Fruit fly (Drosophila melanogaster) whole organism, adult: ENCODE results near the gene HGTX.

Experiments
- CG14711 ChIP-seq: fragments of 200-800 bp; sonication (Bioruptor generic); optimal IDR thresholded peaks from 2 replicates; lab custom pipeline; 2018; ENCODE audit warnings: missing biosample characterization, mild to moderate bottlenecking, missing genetic modification characterization, moderate library complexity
- CG5204 ChIP-seq: fragments of 200-800 bp; sonication (Bioruptor generic); optimal IDR thresholded peaks from 2 replicates; lab custom pipeline; 2016; ENCODE audit warnings: missing biosample characterization, missing genetic modification characterization
- CG7045 ChIP-seq: fragments of 200-800 bp; sonication (Bioruptor generic); optimal IDR thresholded peaks from 2 replicates; lab custom pipeline; 2017; ENCODE audit warnings: missing biosample characterization, mild to moderate bottlenecking, missing genetic modification characterization
- CG7101 ChIP-seq: fragments of 200-800 bp; sonication (Bioruptor generic); optimal IDR thresholded peaks from 2 replicates; lab custom pipeline; 2018; ENCODE audit warnings: missing biosample characterization, mild to moderate bottlenecking, missing genetic modification characterization, moderate library complexity
- Clk ChIP-seq: fragments of 200-800 bp; sonication (Bioruptor generic); optimal IDR thresholded peaks from 2 replicates; lab custom pipeline; 2017; ENCODE audit warnings: missing biosample characterization, missing genetic modification characterization
- Crg-1 ChIP-seq: fragments of 200-800 bp; sonication (Bioruptor generic); optimal IDR thresholded peaks from 2 replicates; lab custom pipeline; 2016; ENCODE audit warnings: missing biosample characterization, missing genetic modification characterization
- Mnt ChIP-seq: fragments of 200-800 bp; sonication (Bioruptor generic); optimal IDR thresholded peaks from 2 replicates; lab custom pipeline; 2016; ENCODE audit warnings: missing biosample characterization, mild to moderate bottlenecking, missing genetic modification characterization
- bab1 ChIP-seq: fragments of 200-800 bp; sonication (Bioruptor generic); optimal IDR thresholded peaks from 3 replicates; lab custom pipeline; 2019; ENCODE audit warnings: missing biosample characterization, mild to moderate bottlenecking, missing genetic modification characterization, moderate library complexity
- cnc ChIP-seq, 2 experiments: fragments of >200 bp; optimal IDR thresholded peaks; 2 replicates each; lab custom pipeline; 2017
- kay ChIP-seq: fragments of 200-800 bp; sonication (Bioruptor generic); peaks from one replicate; lab custom pipeline; 2016; ENCODE audit warnings: missing biosample characterization, missing genetic modification characterization, borderline replicate concordance
- pad ChIP-seq: fragments of 200-800 bp; sonication (Bioruptor generic); optimal IDR thresholded peaks from 3 replicates; lab custom pipeline; 2017; ENCODE audit warnings: missing biosample characterization, missing genetic modification characterization, mild to moderate bottlenecking, moderate library complexity, missing genetic modification reagents
- toe ChIP-seq: fragments of 200-800 bp; sonication (Bioruptor generic); optimal IDR thresholded peaks from 2 replicates; lab custom pipeline; 2016; ENCODE audit warnings: missing biosample characterization, missing genetic modification characterization

DNA sequence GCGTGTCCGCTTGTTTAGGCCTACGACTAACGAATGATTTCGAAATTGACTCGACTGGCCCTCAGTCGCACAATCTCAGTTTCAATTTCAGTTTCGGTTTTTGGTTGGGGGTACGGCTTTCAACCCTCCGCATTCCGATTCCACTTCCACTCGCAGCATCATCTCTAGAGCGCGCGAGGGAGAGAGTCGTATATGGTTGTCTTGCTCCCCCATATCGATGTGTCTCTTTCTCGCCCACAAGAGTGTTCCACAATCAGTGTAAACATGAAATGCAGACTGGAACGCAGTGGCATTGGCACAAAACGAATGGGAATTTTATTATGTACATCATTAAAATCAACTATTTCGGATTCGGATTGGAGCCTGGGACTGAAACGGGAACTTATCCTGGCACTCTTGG, at the start of gene HGTX:
- TF ChIP-seq pad (GFP tag; lab: Kevin White, UChicago), result peak; percentile 65
- no peak for TF ChIP-seq toe (GFP tag; lab: Kevin White, UChicago)
- TF ChIP-seq CG7045 (GFP tag; lab: Kevin White, UChicago), result no peak
- TF ChIP-seq Crg-1, result no peak
- TF ChIP-seq Mnt (GFP tag; lab: Kevin White, UChicago), result no peak
- no peak for TF ChIP-seq CG7101 (tag; lab: Kevin White, UChicago)
- no peak for TF ChIP-seq Clk (GFP tag; lab: Kevin White, UChicago)
- no peak for TF ChIP-seq kay
- TF ChIP-seq cnc (optimal IDR thresholded peaks at IDR 0.05; lab: Kevin White, UChicago), result no peak
- no peak for TF ChIP-seq bab1 (GFP tag; lab: Kevin White, UChicago)
- no peak for TF ChIP-seq CG14711 (tag; lab: Kevin White, UChicago)
- no peak for TF ChIP-seq CG5204 (GFP tag; lab: Kevin White, UChicago)
